Fruit fly (Drosophila melanogaster) whole organism, embryonic: ENCODE data around the gene CG4456.

ENCODE experiments used
- Ada2b ChIP-seq: fragments of 200-800 bp; sonication (Bioruptor generic); IDR thresholded peaks from 2 replicates; pipeline ENCODE4 v1.3.6; 2022; ENCODE audit warnings: missing biosample characterization, missing genetic modification characterization
- Aef1 ChIP-seq: fragments of 200-800 bp; sonication (Bioruptor generic); IDR thresholded peaks from 3 replicates; pipeline ENCODE4 v1.3.6; 2022; ENCODE audit warnings: missing biosample characterization, missing genetic modification characterization
- Blimp-1 ChIP-seq: fragments of 200-800 bp; sonication (Bioruptor generic); optimal IDR thresholded peaks from 3 replicates; lab custom pipeline; 2018; ENCODE audit warnings: missing biosample characterization, missing genetic modification characterization, mild to moderate bottlenecking, moderate library complexity, missing genetic modification reagents
- BtbVII ChIP-seq: fragments of 200-800 bp; sonication (Bioruptor generic); optimal IDR thresholded peaks from 3 replicates; lab custom pipeline; 2017; ENCODE audit warnings: missing biosample characterization, mild to moderate bottlenecking, missing genetic modification characterization
- CG10274 ChIP-seq: fragments of 200-800 bp; sonication (Bioruptor generic); optimal IDR thresholded peaks from 3 replicates; lab custom pipeline; 2017; ENCODE audit warnings: missing biosample characterization, mild to moderate bottlenecking, missing genetic modification characterization
- CG10654 ChIP-seq: fragments of 200-800 bp; sonication (Bioruptor generic); optimal IDR thresholded peaks from 2 replicates; lab custom pipeline; 2016; ENCODE audit warnings: missing biosample characterization, missing genetic modification characterization
- CG11695 ChIP-seq: fragments of 200-800 bp; sonication (Bioruptor generic); IDR thresholded peaks from 3 replicates; pipeline ENCODE4 v1.3.6; 2022; ENCODE audit warnings: missing biosample characterization, missing genetic modification characterization
- CG12236 ChIP-seq: fragments of 200-800 bp; sonication (Bioruptor generic); optimal IDR thresholded peaks from 2 replicates; lab custom pipeline; 2016; ENCODE audit warnings: missing biosample characterization, missing genetic modification characterization
- CG14667 ChIP-seq: fragments of 200-800 bp; sonication (Bioruptor generic); IDR thresholded peaks from 2 replicates; pipeline ENCODE4 v1.3.6; 2022; ENCODE audit warnings: missing biosample characterization, missing genetic modification characterization
- CG15479 ChIP-seq: fragments of 200-800 bp; sonication (Bioruptor generic); optimal IDR thresholded peaks from 3 replicates; lab custom pipeline; 2019; ENCODE audit warnings: missing biosample characterization, mild to moderate bottlenecking, missing genetic modification characterization, moderate library complexity
- CG16779 ChIP-seq: fragments of 200-800 bp; sonication (Bioruptor generic); IDR thresholded peaks from 2 replicates; pipeline ENCODE4 v1.3.6; 2022; ENCODE audit warnings: missing biosample characterization, missing genetic modification characterization
- CG30020 ChIP-seq: fragments of 200-800 bp; optimal IDR thresholded peaks from 2 replicates; lab custom pipeline; 2019; ENCODE audit warnings: missing biosample characterization, mild to moderate bottlenecking, missing genetic modification characterization, moderate library complexity
- CG4404 ChIP-seq: fragments of 200-800 bp; sonication (Bioruptor generic); IDR thresholded peaks from 2 replicates; pipeline ENCODE4 v1.3.6; 2022; ENCODE audit warnings: missing biosample characterization, missing genetic modification characterization
- CG5245 ChIP-seq: fragments of 200-800 bp; sonication (Bioruptor generic); optimal IDR thresholded peaks from 3 replicates; lab custom pipeline; 2016; ENCODE audit warnings: missing biosample characterization, missing genetic modification characterization
- CG6254 ChIP-seq: fragments of 200-800 bp; sonication (Bioruptor generic); optimal IDR thresholded peaks from 3 replicates; lab custom pipeline; 2017; ENCODE audit warnings: mild to moderate bottlenecking, missing biosample characterization, missing genetic modification reagents, missing genetic modification characterization
- CG6689 ChIP-seq: fragments of 200-800 bp; sonication (Bioruptor generic); IDR thresholded peaks from 2 replicates; pipeline ENCODE4 v1.3.6; 2022; ENCODE audit warnings: missing biosample characterization, missing genetic modification characterization
- CG6813 ChIP-seq: fragments of 200-800 bp; sonication (Bioruptor generic); optimal IDR thresholded peaks from 2 replicates; lab custom pipeline; 2017; ENCODE audit warnings: missing biosample characterization, missing genetic modification characterization, mild to moderate bottlenecking, moderate library complexity, missing genetic modification reagents
- CG6854 ChIP-seq: fragments of 200-800 bp; sonication (Bioruptor generic); optimal IDR thresholded peaks from 3 replicates; lab custom pipeline; 2017; ENCODE audit warnings: missing biosample characterization, mild to moderate bottlenecking, missing genetic modification characterization
- CG7556 ChIP-seq: fragments of 200-800 bp; sonication (Bioruptor generic); optimal IDR thresholded peaks from 2 replicates; lab custom pipeline; 2017; ENCODE audit warnings: missing biosample characterization, mild to moderate bottlenecking, missing genetic modification characterization
- CG7963 ChIP-seq: fragments of 200-800 bp; sonication (Bioruptor generic); IDR thresholded peaks from 3 replicates; pipeline ENCODE4 v1.3.6; 2022; ENCODE audit warnings: missing biosample characterization, missing genetic modification characterization; ENCODE audit not compliant: partially characterized antibody
- D ChIP-seq, 2 experiments: fragments of 200-800 bp in 1 of 2; fragments of >200 bp in 1 of 2; sonication (Bioruptor generic) in 1 of 2; optimal IDR thresholded peaks; 2 replicates in 1 of 2; 3 replicates in 1 of 2; lab custom pipeline; 2017; ENCODE audit warnings: mild to moderate bottlenecking in 1 of 2, missing biosample characterization in 1 of 2, missing genetic modification characterization in 1 of 2, missing genetic modification reagents in 1 of 2
- D19B ChIP-seq: fragments of 200-800 bp; sonication (Bioruptor generic); optimal IDR thresholded peaks from 2 replicates; lab custom pipeline; 2017; ENCODE audit warnings: missing biosample characterization, mild to moderate bottlenecking, missing genetic modification characterization
- Dfd ChIP-seq, 2 experiments: fragments of >200 bp; optimal IDR thresholded peaks; 2 replicates each; lab custom pipeline; 2017; ENCODE audit warnings: missing biosample characterization in 2 of 2, missing genetic modification characterization in 2 of 2
- Ets65A ChIP-seq: fragments of 200-800 bp; sonication (Bioruptor generic); peaks from one replicate; lab custom pipeline; 2016; ENCODE audit warnings: missing biosample characterization, missing genetic modification characterization
- Gsc ChIP-seq: fragments of 200-800 bp; sonication (Bioruptor generic); IDR thresholded peaks from 2 replicates; pipeline ENCODE4 v1.3.6; 2022; ENCODE audit warnings: missing biosample characterization, missing genetic modification characterization
- HLH3B ChIP-seq: fragments of 200-800 bp; sonication (Bioruptor generic); IDR thresholded peaks from 2 replicates; pipeline ENCODE4 v1.3.6; 2022; ENCODE audit warnings: missing biosample characterization, missing genetic modification characterization
- HmgD ChIP-seq: fragments of 200-800 bp; sonication (Bioruptor generic); optimal IDR thresholded peaks from 3 replicates; lab custom pipeline; 2016; ENCODE audit warnings: missing biosample characterization, missing genetic modification characterization
- Hsf ChIP-seq: fragments of 200-800 bp; sonication (Bioruptor generic); optimal IDR thresholded peaks from 3 replicates; lab custom pipeline; 2016; ENCODE audit warnings: missing biosample characterization, missing genetic modification characterization
- ac ChIP-seq: fragments of 200-800 bp; sonication (Bioruptor generic); optimal IDR thresholded peaks from 3 replicates; lab custom pipeline; 2017; ENCODE audit warnings: missing biosample characterization, mild to moderate bottlenecking, missing genetic modification characterization
- ash1 ChIP-seq: fragments of 200-800 bp; sonication (Bioruptor generic); optimal IDR thresholded peaks from 2 replicates; lab custom pipeline; 2018; ENCODE audit warnings: missing biosample characterization, mild to moderate bottlenecking, missing genetic modification characterization
- esg ChIP-seq: fragments of 200-800 bp; sonication (Bioruptor generic); conservative IDR thresholded peaks from 2 replicates; pipeline ENCODE4 v1.3.6; 2022; ENCODE audit warnings: missing biosample characterization, missing genetic modification characterization
- ftz-f1 ChIP-seq: fragments of 200-800 bp; sonication (Bioruptor generic); optimal IDR thresholded peaks from 2 replicates; lab custom pipeline; 2016; ENCODE audit warnings: missing biosample characterization, missing genetic modification characterization
- gem ChIP-seq: fragments of 200-800 bp; sonication (Bioruptor generic); optimal IDR thresholded peaks from 2 replicates; lab custom pipeline; 2019; ENCODE audit warnings: missing biosample characterization, mild to moderate bottlenecking, missing genetic modification characterization, moderate library complexity
- gro ChIP-seq: fragments of 200-800 bp; sonication (Bioruptor generic); optimal IDR thresholded peaks from 2 replicates; lab custom pipeline; 2016; ENCODE audit warnings: missing biosample characterization, missing genetic modification characterization
- ham ChIP-seq: fragments of 200-800 bp; sonication (Bioruptor generic); IDR thresholded peaks from 2 replicates; pipeline ENCODE4 v1.3.6; 2022; ENCODE audit warnings: missing biosample characterization, missing genetic modification characterization
- hkb ChIP-seq, 2 experiments: fragments of 200-800 bp in 1 of 2; fragments of >200 bp in 1 of 2; sonication (Bioruptor generic) in 1 of 2; IDR thresholded peaks in 1 of 2; optimal IDR thresholded peaks in 1 of 2; 2 replicates each; pipeline versions ENCODE4 v1.3.6 to Lab custom; 2017 to 2022; ENCODE audit warnings: missing biosample characterization in 1 of 2, missing genetic modification characterization in 1 of 2
- hth ChIP-seq: fragments of >200 bp; optimal IDR thresholded peaks from 2 replicates; lab custom pipeline; 2017; ENCODE audit warnings: inconsistent platforms
- jumu ChIP-seq: fragments of 200-800 bp; sonication (Bioruptor generic); optimal IDR thresholded peaks from 3 replicates; lab custom pipeline; 2016; ENCODE audit warnings: missing biosample characterization, missing genetic modification characterization
- klu ChIP-seq: fragments of 200-800 bp; sonication (Bioruptor generic); IDR thresholded peaks from 2 replicates; pipeline ENCODE4 v1.3.6; 2022; ENCODE audit warnings: missing biosample characterization, missing genetic modification characterization
- knrl ChIP-seq: fragments of 200-800 bp; sonication (Bioruptor generic); IDR thresholded peaks from 3 replicates; pipeline ENCODE4 v1.3.6; 2022; ENCODE audit warnings: missing biosample characterization, missing genetic modification characterization; ENCODE audit not compliant: partially characterized antibody
- mam ChIP-seq: fragments of 200-800 bp; sonication (Bioruptor generic); optimal IDR thresholded peaks from 3 replicates; lab custom pipeline; 2016; ENCODE audit warnings: missing biosample characterization, missing genetic modification characterization
- nerfin-2 ChIP-seq: fragments of 200-800 bp; sonication (Bioruptor generic); IDR thresholded peaks from 2 replicates; pipeline ENCODE4 v1.3.6; 2022; ENCODE audit warnings: missing biosample characterization, missing genetic modification characterization; ENCODE audit not compliant: partially characterized antibody
- oc ChIP-seq: fragments of 200-800 bp; sonication (Bioruptor generic); optimal IDR thresholded peaks from 2 replicates; lab custom pipeline; 2018; ENCODE audit warnings: missing biosample characterization, mild to moderate bottlenecking, missing genetic modification characterization, moderate library complexity
- peb ChIP-seq: fragments of 200-800 bp; sonication (Bioruptor generic); IDR thresholded peaks from 2 replicates; pipeline ENCODE4 v1.3.6; 2022; ENCODE audit warnings: missing biosample characterization, missing genetic modification characterization
- psq ChIP-seq: fragments of 200-800 bp; sonication (Bioruptor generic); optimal IDR thresholded peaks from 2 replicates; lab custom pipeline; 2017; ENCODE audit warnings: missing biosample characterization, missing genetic modification characterization
- scrt ChIP-seq: fragments of 200-800 bp; sonication (Bioruptor generic); optimal IDR thresholded peaks from 2 replicates; lab custom pipeline; 2018; ENCODE audit warnings: missing biosample characterization, mild to moderate bottlenecking, missing genetic modification characterization, moderate library complexity
- sens-2 ChIP-seq: fragments of 200-800 bp; sonication (Bioruptor generic); IDR thresholded peaks from 2 replicates; pipeline ENCODE4 v1.3.6; 2022; ENCODE audit warnings: missing biosample characterization, missing genetic modification characterization
- trh ChIP-seq: fragments of 200-800 bp; sonication (Bioruptor generic); optimal IDR thresholded peaks from 2 replicates; lab custom pipeline; 2016; ENCODE audit warnings: missing biosample characterization, missing genetic modification characterization
- tx ChIP-seq: fragments of 200-800 bp; sonication (Bioruptor generic); optimal IDR thresholded peaks from 2 replicates; lab custom pipeline; 2016; ENCODE audit warnings: missing biosample characterization, missing genetic modification characterization

CG4456 gene

DNA sequence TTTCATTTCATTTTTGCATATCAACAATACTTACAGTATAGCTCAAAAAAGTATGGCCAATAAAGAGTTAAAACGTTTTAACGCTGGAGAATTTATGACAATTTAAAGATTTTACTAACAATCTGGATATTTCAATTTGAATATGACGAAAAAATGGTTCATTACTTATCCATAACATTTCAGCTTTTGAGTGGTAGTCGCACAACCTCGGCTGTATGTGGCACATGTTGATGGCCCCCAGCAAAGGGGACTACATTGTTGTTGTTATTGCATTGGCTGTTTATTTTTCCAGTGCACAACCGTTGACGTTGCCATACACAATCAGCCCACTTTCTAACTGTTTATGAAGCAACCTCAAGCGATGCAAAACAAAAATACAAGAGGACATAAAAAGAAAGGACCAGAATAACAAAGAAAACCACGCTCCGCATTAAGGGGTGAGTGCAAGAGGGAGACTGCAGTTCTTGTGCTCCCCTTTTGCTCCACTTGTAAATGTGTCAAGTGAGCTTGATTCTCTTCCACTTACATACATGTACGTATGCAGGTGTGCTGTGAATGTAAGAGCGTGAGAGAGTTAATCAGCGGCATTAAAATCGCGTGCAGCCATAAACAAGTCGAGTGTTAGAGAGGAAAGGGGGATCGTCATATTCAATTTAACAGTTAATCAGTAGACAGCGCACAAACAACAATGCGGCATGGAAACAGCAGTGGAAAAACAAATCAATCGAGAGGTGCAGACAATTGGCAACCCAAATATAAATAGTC lies 47.7 kb downstream of the CG4456 start (continued):
- TF ChIP-seq CG16779 (GFP tag; lab: Robert Waterston, UW) (no peak), D19B (GFP tag; lab: Kevin White, UChicago) (no peak), knrl (GFP tag; lab: Robert Waterston, UW) (no peak), BtbVII (no peak), CG6854 (no peak), ham (no peak), sens-2 (no peak), scrt (GFP tag; lab: Kevin White, UChicago) (peak; percentile 4), hth (no peak), D (optimal IDR thresholded peaks at IDR 0.05; lab: Kevin White, UChicago) (no peak), D (GFP tag; optimal IDR thresholded peaks at IDR 0.05; lab: Kevin White, UChicago) (peak; percentile 3), HmgD (GFP tag; lab: Kevin White, UChicago) (no peak), psq (GFP tag; lab: Kevin White, UChicago) (no peak), gro (no peak), CG4404 (GFP tag; lab: Robert Waterston, UW) (no peak), CG15479 (GFP tag; lab: Kevin White, UChicago) (no peak), CG30020 (tag; lab: Kevin White, UChicago) (no peak), Dfd (GFP tag; optimal IDR thresholded peaks at IDR 0.05; lab: Kevin White, UChicago) (no peak), tx (peak; percentile 4), CG11695 (GFP tag; lab: Robert Waterston, UW) (peak; percentile 74; the same call in 2 of the 3 replicates), Ada2b (GFP tag; lab: Robert Waterston, UW) (peak; percentile 55), CG14667 (GFP tag; lab: Robert Waterston, UW) (peak; percentile 18; the same call in 1 of the 2 replicates), Hsf (GFP tag; lab: Kevin White, UChicago) (peak; percentile 25), Aef1 (no peak), klu (no peak), CG7556 (GFP tag; lab: Kevin White, UChicago) (peak; percentile 62), Blimp-1 (GFP tag; lab: Kevin White, UChicago) (peak; percentile 49), Gsc (GFP tag; lab: Robert Waterston, UW) (0 out of 2 replicates have a peak, but pooled peaks have one; percentile 32), CG10654 (GFP tag; lab: Kevin White, UChicago) (no peak), jumu (GFP tag; lab: Kevin White, UChicago) (no peak), HLH3B (peak; percentile 65; the same call in 1 of the 2 replicates), ash1 (GFP tag; lab: Kevin White, UChicago) (no peak), oc (peak; percentile 8), CG12236 (GFP tag; lab: Kevin White, UChicago) (peak; percentile 12), esg (GFP tag; lab: Robert Waterston, UW) (peak; percentile 63; the same call in 1 of the 2 replicates), CG6254 (no peak), trh (no peak), CG7963 (GFP tag; lab: Robert Waterston, UW) (no peak), CG10274 (GFP tag; lab: Kevin White, UChicago) (no peak), nerfin-2 (GFP tag; lab: Robert Waterston, UW) (no peak), ftz-f1 (GFP tag; lab: Kevin White, UChicago) (no peak), CG5245 (GFP tag; lab: Kevin White, UChicago) (no peak), mam (GFP tag; lab: Kevin White, UChicago) (no peak), Ets65A (GFP tag; lab: Kevin White, UChicago) (no peak), CG6689 (GFP tag; lab: Robert Waterston, UW) (peak; percentile 65; the same call in 1 of the 2 replicates), hkb (optimal IDR thresholded peaks at IDR 0.05; lab: Kevin White, UChicago) (no peak), hkb (GFP tag; IDR thresholded peaks at IDR 0.05; lab: Robert Waterston, UW) (peak; percentile 66; the same call in 1 of the 2 replicates), CG6813 (GFP tag; lab: Kevin White, UChicago) (no peak), gem (tag; lab: Kevin White, UChicago) (peak; percentile 72), peb (GFP tag; lab: Robert Waterston, UW) (peak; percentile 17; the same call in 1 of the 2 replicates), ac (GFP tag; lab: Kevin White, UChicago) (no peak)
